Worm (Caenorhabditis elegans) whole organism, L2 larva: ENCODE data around the gene srxa-7.

Experiments used
- alr-1 ChIP-seq: fragments of 150-350 bp; optimal IDR thresholded peaks from 2 replicates; lab custom pipeline; 2014; ENCODE audit warnings: missing biosample characterization, missing genetic modification characterization
- ceh-82 ChIP-seq: fragments of 150-350 bp; optimal IDR thresholded peaks from 2 replicates; lab custom pipeline; 2014; ENCODE audit warnings: missing biosample characterization, missing genetic modification characterization
- fos-1 ChIP-seq: fragments of 150-350 bp; optimal IDR thresholded peaks from 2 replicates; lab custom pipeline; 2014; ENCODE audit warnings: missing biosample characterization, missing genetic modification characterization
- lin-11 ChIP-seq: fragments of 150-350 bp; sonication (generic microtip); optimal IDR thresholded peaks from 2 replicates; lab custom pipeline; 2014; ENCODE audit warnings: missing biosample characterization, missing genetic modification characterization, inconsistent platforms, mixed read lengths
- mdl-1 ChIP-seq, 2 experiments: fragments of 150-350 bp in 1 of 2; sonication (generic microtip) in 1 of 2; optimal IDR thresholded peaks; 2 replicates each; lab custom pipeline; 2017; ENCODE audit warnings: missing biosample characterization in 2 of 2, missing genetic modification characterization in 2 of 2
- nhr-12 ChIP-seq: fragments of 150-350 bp; optimal IDR thresholded peaks from 2 replicates; lab custom pipeline; 2014; ENCODE audit warnings: missing biosample characterization, missing genetic modification characterization
- nhr-237 ChIP-seq: fragments of 150-350 bp; optimal IDR thresholded peaks from 2 replicates; lab custom pipeline; 2014; ENCODE audit warnings: missing biosample characterization, missing genetic modification characterization
- sem-4 ChIP-seq: fragments of 150-350 bp; optimal IDR thresholded peaks from 2 replicates; lab custom pipeline; 2014; ENCODE audit warnings: missing biosample characterization, missing genetic modification reagents, missing genetic modification characterization
- unc-39 ChIP-seq: fragments of 150-350 bp; optimal IDR thresholded peaks from 2 replicates; lab custom pipeline; 2014; ENCODE audit warnings: missing biosample characterization, missing genetic modification characterization
- ztf-11 ChIP-seq: sonication (generic microtip); optimal IDR thresholded peaks from 2 replicates; lab custom pipeline; 2017; ENCODE audit warnings: missing biosample characterization, missing genetic modification characterization

- TF ChIP-seq alr-1 (tag; lab: Kevin White, UChicago) (no peak), nhr-237 (no peak), fos-1 (tag; lab: Kevin White, UChicago) (no peak), nhr-12 (tag; lab: Kevin White, UChicago) (no peak), sem-4 (tag; lab: Kevin White, UChicago) (no peak), unc-39 (tag; lab: Kevin White, UChicago) (no peak), mdl-1 (tag; optimal IDR thresholded peaks at IDR 0.05; lab: Kevin White, UChicago) (no peak), lin-11 (tag; lab: Kevin White, UChicago) (no peak), ceh-82 (tag; lab: Kevin White, UChicago) (no peak), ztf-11 (tag; lab: Kevin White, UChicago) (no peak)
Measured at ce11 chrV:16275347-16275746, 32.0 kb upstream of the srxa-7 start, which contains the start of gene pacl-1.
